Worm (Caenorhabditis elegans) whole organism, midembryonic: ENCODE measurements around the gene nex-3.

Source experiments
- T22C8.4 ChIP-seq: fragments of 200-800 bp; sonication (Bioruptor generic); IDR thresholded peaks from 2 replicates; pipeline ENCODE4 v1.3.6; 2022; ENCODE audit warnings: missing genetic modification characterization, missing compliant biosample characterization
- cog-1 ChIP-seq: sonication (generic microtip); optimal IDR thresholded peaks from 2 replicates; lab custom pipeline; 2016; ENCODE audit warnings: missing genetic modification characterization, missing compliant biosample characterization
- flt-1 ChIP-seq: fragments of 200-800 bp; sonication (Bioruptor generic); IDR thresholded peaks from 2 replicates; pipeline ENCODE4 v1.3.6; 2022; ENCODE audit warnings: missing genetic modification characterization, missing compliant biosample characterization
- klf-2 ChIP-seq: fragments of 200-800 bp; sonication (Bioruptor generic); conservative IDR thresholded peaks from 2 replicates; pipeline ENCODE4 v1.3.6; 2022; ENCODE audit warnings: missing genetic modification reagents, missing genetic modification characterization, missing compliant biosample characterization
- med-1 ChIP-seq: sonication (generic microtip); optimal IDR thresholded peaks from 2 replicates; lab custom pipeline; 2017; ENCODE audit warnings: missing genetic modification characterization, mild to moderate bottlenecking, missing compliant biosample characterization, antibody characterized with exemption, missing genetic modification reagents; ENCODE audit not compliant: insufficient read depth
- ref-1 ChIP-seq: fragments of 200-800 bp; sonication (Bioruptor generic); conservative IDR thresholded peaks from 2 replicates; pipeline ENCODE4 v1.3.6; 2022; ENCODE audit warnings: missing genetic modification reagents, missing genetic modification characterization, missing compliant biosample characterization
- tab-1 ChIP-seq: fragments of 200-800 bp; sonication (Bioruptor generic); IDR thresholded peaks from 2 replicates; pipeline ENCODE4 v1.3.6; 2022; ENCODE audit warnings: missing genetic modification characterization, missing compliant biosample characterization
- ztf-23 ChIP-seq: fragments of 200-800 bp; sonication (Bioruptor generic); IDR thresholded peaks from 2 replicates; pipeline ENCODE4 v1.3.6; 2022; ENCODE audit warnings: missing genetic modification reagents, missing genetic modification characterization, missing compliant biosample characterization
- ztf-29 ChIP-seq: fragments of 200-800 bp; sonication (Bioruptor generic); IDR thresholded peaks from 2 replicates; pipeline ENCODE4 v1.3.6; 2022; ENCODE audit warnings: missing genetic modification reagents, missing genetic modification characterization, missing compliant biosample characterization

ce11 chrIII:4407144-4407543 lies 34.7 kb upstream of the nex-3 start, which contains the start of gene prdx-3:
- TF ChIP-seq klf-2 (GFP tag; lab: Robert Waterston, UW) (no peak), ztf-23 (GFP tag; lab: Robert Waterston, UW) (no peak), med-1 (GFP tag; lab: Kevin White, UChicago) (no peak), cog-1 (tag; lab: Kevin White, UChicago) (no peak), flt-1 (GFP tag; lab: Robert Waterston, UW) (no peak), ref-1 (no peak), tab-1 (no peak), T22C8.4 (GFP tag; lab: Robert Waterston, UW) (no peak), ztf-29 (no peak)
